Fruit fly (Drosophila melanogaster) whole organism, embryonic: ENCODE results near the gene Lrch.

ENCODE experiments used
- Atf3 ChIP-seq: fragments of 200-800 bp; sonication (Bioruptor generic); optimal IDR thresholded peaks from 3 replicates; lab custom pipeline; 2016; ENCODE audit warnings: missing biosample characterization, missing genetic modification characterization
- B-H1 ChIP-seq: fragments of 200-800 bp; sonication (Bioruptor generic); IDR thresholded peaks from 3 replicates; pipeline ENCODE4 v1.3.6; 2022; ENCODE audit warnings: missing biosample characterization, missing genetic modification characterization
- Bteb2 ChIP-seq: fragments of 200-800 bp; sonication (Bioruptor generic); optimal IDR thresholded peaks from 2 replicates; lab custom pipeline; 2016; ENCODE audit warnings: missing biosample characterization, missing genetic modification characterization
- CG10147 ChIP-seq: fragments of 200-800 bp; sonication (Bioruptor generic); optimal IDR thresholded peaks from 2 replicates; lab custom pipeline; 2019; ENCODE audit warnings: missing biosample characterization, mild to moderate bottlenecking, missing genetic modification characterization, moderate library complexity
- CG10654 ChIP-seq: fragments of 200-800 bp; sonication (Bioruptor generic); optimal IDR thresholded peaks from 2 replicates; lab custom pipeline; 2016; ENCODE audit warnings: missing biosample characterization, missing genetic modification characterization
- CG12744 ChIP-seq: fragments of 200-800 bp; sonication (Bioruptor generic); optimal IDR thresholded peaks from 2 replicates; lab custom pipeline; 2016; ENCODE audit warnings: missing biosample characterization, missing genetic modification characterization
- CG12942 ChIP-seq: fragments of 200-800 bp; sonication (Bioruptor generic); optimal IDR thresholded peaks from 3 replicates; lab custom pipeline; 2016; ENCODE audit warnings: missing biosample characterization, missing genetic modification characterization
- CG13624 ChIP-seq: fragments of 200-800 bp; sonication (Bioruptor generic); optimal IDR thresholded peaks from 2 replicates; lab custom pipeline; 2016; ENCODE audit warnings: missing biosample characterization, missing genetic modification characterization
- CG14710 ChIP-seq: fragments of 200-800 bp; sonication (Bioruptor generic); optimal IDR thresholded peaks from 3 replicates; lab custom pipeline; 2019; ENCODE audit warnings: missing biosample characterization, mild to moderate bottlenecking, missing genetic modification characterization, moderate library complexity
- CG15269 ChIP-seq: fragments of 200-800 bp; sonication (Bioruptor generic); optimal IDR thresholded peaks from 2 replicates; lab custom pipeline; 2018; ENCODE audit warnings: missing biosample characterization, mild to moderate bottlenecking, missing genetic modification characterization, moderate library complexity
- CG1602 ChIP-seq: fragments of 200-800 bp; sonication (Bioruptor generic); optimal IDR thresholded peaks from 3 replicates; lab custom pipeline; 2016; ENCODE audit warnings: missing biosample characterization, missing genetic modification characterization
- CG1603 ChIP-seq: fragments of 200-800 bp; sonication (Bioruptor generic); optimal IDR thresholded peaks from 2 replicates; lab custom pipeline; 2019; ENCODE audit warnings: missing biosample characterization, mild to moderate bottlenecking, missing genetic modification characterization, moderate library complexity
- CG18011 ChIP-seq: fragments of 200-800 bp; sonication (Bioruptor generic); optimal IDR thresholded peaks from 2 replicates; lab custom pipeline; 2017; ENCODE audit warnings: missing biosample characterization, missing genetic modification characterization, mild to moderate bottlenecking, moderate library complexity, missing genotype
- CG30431 ChIP-seq: fragments of 200-800 bp; sonication (Bioruptor generic); optimal IDR thresholded peaks from 2 replicates; lab custom pipeline; 2017; ENCODE audit warnings: missing biosample characterization, missing genetic modification characterization
- CG31441 ChIP-seq: fragments of 200-800 bp; sonication (Bioruptor generic); IDR thresholded peaks from 2 replicates; pipeline ENCODE4 v1.3.6; 2022; ENCODE audit warnings: missing biosample characterization, missing genetic modification characterization
- CG4424 ChIP-seq: fragments of 200-800 bp; sonication (Bioruptor generic); optimal IDR thresholded peaks from 3 replicates; lab custom pipeline; 2016; ENCODE audit warnings: missing biosample characterization, missing genetic modification characterization
- CG6683 ChIP-seq: fragments of 200-800 bp; sonication (Bioruptor generic); optimal IDR thresholded peaks from 2 replicates; lab custom pipeline; 2017; ENCODE audit warnings: missing biosample characterization, mild to moderate bottlenecking, missing genetic modification characterization, missing genetic modification reagents
- CG8359 ChIP-seq: fragments of 200-800 bp; sonication (Bioruptor generic); optimal IDR thresholded peaks from 2 replicates; lab custom pipeline; 2017; ENCODE audit warnings: missing biosample characterization, mild to moderate bottlenecking, missing genetic modification characterization, borderline replicate concordance
- CG9797 ChIP-seq: fragments of 200-800 bp; sonication (Bioruptor generic); optimal IDR thresholded peaks from 3 replicates; lab custom pipeline; 2018; ENCODE audit warnings: missing biosample characterization, mild to moderate bottlenecking, missing genetic modification characterization
- Dad ChIP-seq: fragments of 200-800 bp; sonication (Bioruptor generic); optimal IDR thresholded peaks from 3 replicates; lab custom pipeline; 2016; ENCODE audit warnings: missing biosample characterization, missing genetic modification characterization
- Dip2 ChIP-seq: fragments of 200-800 bp; sonication (Bioruptor generic); IDR thresholded peaks from 2 replicates; pipeline ENCODE4 v1.3.6; 2022; ENCODE audit warnings: missing biosample characterization, missing genetic modification characterization
- Dip3 ChIP-seq: fragments of 200-800 bp; sonication (Bioruptor generic); optimal IDR thresholded peaks from 3 replicates; lab custom pipeline; 2016; ENCODE audit warnings: missing biosample characterization, missing genetic modification characterization
- Dp ChIP-seq: fragments of 200-800 bp; sonication (Bioruptor generic); optimal IDR thresholded peaks from 2 replicates; lab custom pipeline; 2018; ENCODE audit warnings: missing biosample characterization, mild to moderate bottlenecking, missing genetic modification characterization, moderate library complexity
- Ets65A ChIP-seq: fragments of 200-800 bp; sonication (Bioruptor generic); peaks from one replicate; lab custom pipeline; 2016; ENCODE audit warnings: missing biosample characterization, missing genetic modification characterization
- Fer1 ChIP-seq: fragments of 200-800 bp; sonication (Bioruptor generic); optimal IDR thresholded peaks from 2 replicates; lab custom pipeline; 2017; ENCODE audit warnings: missing biosample characterization, mild to moderate bottlenecking, missing genetic modification characterization
- Gug ChIP-seq: fragments of 200-800 bp; sonication (Bioruptor generic); IDR thresholded peaks from 4 replicates; pipeline ENCODE4 v1.3.6; 2022; ENCODE audit warnings: missing biosample characterization, missing genetic modification characterization
- HLH54F ChIP-seq: fragments of 200-800 bp; sonication (Bioruptor generic); optimal IDR thresholded peaks from 3 replicates; lab custom pipeline; 2016; ENCODE audit warnings: missing biosample characterization, missing genetic modification characterization
- Hmr ChIP-seq: fragments of 200-800 bp; sonication (Bioruptor generic); optimal IDR thresholded peaks from 3 replicates; lab custom pipeline; 2017; ENCODE audit warnings: mild to moderate bottlenecking, missing biosample characterization, missing genetic modification reagents, missing genetic modification characterization
- Jarid2 ChIP-seq: fragments of 200-800 bp; sonication (Bioruptor generic); optimal IDR thresholded peaks from 3 replicates; lab custom pipeline; 2017; ENCODE audit warnings: mild to moderate bottlenecking, missing biosample characterization, missing genetic modification reagents, missing genetic modification characterization
- NfI ChIP-seq: fragments of 200-800 bp; sonication (Bioruptor generic); optimal IDR thresholded peaks from 3 replicates; lab custom pipeline; 2018; ENCODE audit warnings: missing biosample characterization, mild to moderate bottlenecking, missing genetic modification characterization, moderate library complexity
- Vsx1 ChIP-seq: fragments of 200-800 bp; sonication (Bioruptor generic); optimal IDR thresholded peaks from 2 replicates; lab custom pipeline; 2017; ENCODE audit warnings: missing biosample characterization, mild to moderate bottlenecking, missing genetic modification characterization, missing genetic modification reagents
- Xbp1 ChIP-seq: fragments of 200-800 bp; sonication (Bioruptor generic); optimal IDR thresholded peaks from 3 replicates; lab custom pipeline; 2016; ENCODE audit warnings: missing biosample characterization, mild to moderate bottlenecking, missing genetic modification characterization
- al ChIP-seq: fragments of 200-800 bp; sonication (Bioruptor generic); IDR thresholded peaks from 2 replicates; pipeline ENCODE4 v1.3.6; 2022; ENCODE audit warnings: missing biosample characterization, missing genetic modification characterization
- caup ChIP-seq: fragments of 200-800 bp; sonication (Bioruptor generic); optimal IDR thresholded peaks from 3 replicates; lab custom pipeline; 2017; ENCODE audit warnings: missing biosample characterization, mild to moderate bottlenecking, missing genetic modification characterization, moderate library complexity; ENCODE audit not compliant: severe bottlenecking
- chif ChIP-seq, 2 experiments: fragments of 200-800 bp; sonication (Bioruptor generic); optimal IDR thresholded peaks; 3 replicates each; lab custom pipeline; 2016; ENCODE audit warnings: missing biosample characterization in 2 of 2, missing genetic modification characterization in 2 of 2
- croc ChIP-seq: fragments of 200-800 bp; sonication (Bioruptor generic); conservative IDR thresholded peaks from 3 replicates; pipeline ENCODE4 v1.3.6; 2022; ENCODE audit warnings: missing biosample characterization, missing genetic modification characterization
- crol ChIP-seq: fragments of 200-800 bp; sonication (Bioruptor generic); IDR thresholded peaks from 2 replicates; pipeline ENCODE4 v1.3.6; 2022; ENCODE audit warnings: missing biosample characterization, missing genetic modification characterization
- dan ChIP-seq: fragments of 200-800 bp; sonication (Bioruptor generic); IDR thresholded peaks from 2 replicates; pipeline ENCODE4 v1.3.6; 2022; ENCODE audit warnings: missing biosample characterization, missing genetic modification characterization
- grn ChIP-seq: fragments of 200-800 bp; sonication (Bioruptor generic); optimal IDR thresholded peaks from 3 replicates; lab custom pipeline; 2017; ENCODE audit warnings: missing biosample characterization, missing genetic modification characterization
- insv ChIP-seq, 2 experiments: fragments of 200-800 bp; sonication (Bioruptor generic); optimal IDR thresholded peaks; 3 replicates each; lab custom pipeline; 2016 to 2018; ENCODE audit warnings: missing biosample characterization in 2 of 2, missing genetic modification characterization in 2 of 2
- nerfin-2 ChIP-seq: fragments of 200-800 bp; sonication (Bioruptor generic); IDR thresholded peaks from 2 replicates; pipeline ENCODE4 v1.3.6; 2022; ENCODE audit warnings: missing biosample characterization, missing genetic modification characterization; ENCODE audit not compliant: partially characterized antibody
- org-1 ChIP-seq: fragments of 200-800 bp; sonication (Bioruptor generic); optimal IDR thresholded peaks from 2 replicates; lab custom pipeline; 2017; ENCODE audit warnings: missing biosample characterization, missing genetic modification characterization
- pfk ChIP-seq: fragments of 200-800 bp; sonication (Bioruptor generic); optimal IDR thresholded peaks from 2 replicates; lab custom pipeline; 2018; ENCODE audit warnings: missing biosample characterization, mild to moderate bottlenecking, missing genetic modification characterization, moderate library complexity
- repo ChIP-seq: fragments of 200-800 bp; sonication (Bioruptor generic); optimal IDR thresholded peaks from 2 replicates; lab custom pipeline; 2016; ENCODE audit warnings: missing biosample characterization, missing genetic modification characterization
- sd ChIP-seq: fragments of 200-800 bp; sonication (Bioruptor generic); optimal IDR thresholded peaks from 3 replicates; lab custom pipeline; 2018; ENCODE audit warnings: missing biosample characterization, mild to moderate bottlenecking, missing genetic modification characterization, moderate library complexity
- slp2 ChIP-seq: fragments of 200-800 bp; sonication (Bioruptor generic); optimal IDR thresholded peaks from 2 replicates; lab custom pipeline; 2016; ENCODE audit warnings: missing biosample characterization, missing genetic modification characterization
- so ChIP-seq: fragments of 200-800 bp; sonication (Bioruptor generic); IDR thresholded peaks from 3 replicates; pipeline ENCODE4 v1.3.6; 2022; ENCODE audit warnings: missing biosample characterization, missing genetic modification characterization
- sqz ChIP-seq: fragments of 200-800 bp; sonication (Bioruptor generic); optimal IDR thresholded peaks from 3 replicates; lab custom pipeline; 2018; ENCODE audit warnings: missing biosample characterization, mild to moderate bottlenecking, missing genetic modification characterization
- ssp ChIP-seq: fragments of 200-800 bp; sonication (Bioruptor generic); IDR thresholded peaks from 2 replicates; pipeline ENCODE4 v1.3.6; 2022; ENCODE audit warnings: missing biosample characterization, missing genetic modification characterization
- stc ChIP-seq: fragments of 200-800 bp; sonication (Bioruptor generic); IDR thresholded peaks from 2 replicates; pipeline ENCODE4 v1.3.6; 2022; ENCODE audit warnings: missing biosample characterization, missing genetic modification characterization
- tin ChIP-seq: fragments of 200-800 bp; sonication (Bioruptor generic); optimal IDR thresholded peaks from 3 replicates; lab custom pipeline; 2016; ENCODE audit warnings: missing biosample characterization, missing genetic modification characterization

The Lrch gene

DNA sequence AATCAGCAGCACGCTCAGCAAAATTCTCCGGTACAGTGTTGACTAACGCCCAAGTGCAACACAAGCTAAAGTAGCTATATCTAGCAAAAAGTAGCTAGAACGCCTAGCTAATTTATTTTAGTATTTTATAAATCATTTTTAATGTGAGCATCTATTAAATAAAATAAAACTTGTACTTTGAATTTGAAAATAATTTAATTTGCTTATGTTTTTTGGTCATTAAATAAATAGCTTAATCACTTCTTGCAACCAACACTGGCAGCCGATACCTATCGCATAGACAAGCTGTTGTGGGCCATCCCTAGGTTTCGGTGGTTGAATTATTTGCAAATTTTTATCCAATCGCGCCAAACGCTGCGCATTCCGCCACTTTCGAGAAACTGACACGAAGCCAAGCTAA, 26.4 kb upstream of the Lrch start, which contains the start of the genes Polr2J and CG15141 (continued):
- TF ChIP-seq tin (GFP tag; lab: Kevin White, UChicago): peak; percentile 85
- no peak for TF ChIP-seq CG10147 (GFP tag; lab: Kevin White, UChicago)
- TF ChIP-seq caup (GFP tag; lab: Kevin White, UChicago): peak; percentile 86
- peak; percentile 87 for TF ChIP-seq CG1602 (GFP tag; lab: Kevin White, UChicago)
- peak; percentile 75 for TF ChIP-seq croc (GFP tag; lab: Robert Waterston, UW)
- TF ChIP-seq Xbp1 (GFP tag; lab: Kevin White, UChicago): peak; percentile 92
- peak; percentile 77 for TF ChIP-seq CG30431
- peak; percentile 82 for TF ChIP-seq Vsx1 (GFP tag; lab: Kevin White, UChicago)
- TF ChIP-seq pfk (GFP tag; lab: Kevin White, UChicago): no peak
- peak; percentile 83; the same call in 3 of the 4 replicates for TF ChIP-seq Gug (GFP tag; lab: Robert Waterston, UW)
- TF ChIP-seq sd: no peak
- TF ChIP-seq Atf3 (GFP tag; lab: Kevin White, UChicago): peak; percentile 62
- TF ChIP-seq sqz (GFP tag; lab: Kevin White, UChicago): no peak
- no peak for TF ChIP-seq CG15269 (tag; lab: Kevin White, UChicago)
- TF ChIP-seq Dip2: no peak
- no peak for TF ChIP-seq Hmr (GFP tag; lab: Kevin White, UChicago)
- TF ChIP-seq CG10654 (GFP tag; lab: Kevin White, UChicago): peak; percentile 83
- peak; percentile 57 for TF ChIP-seq CG8359 (GFP tag; lab: Kevin White, UChicago)
- TF ChIP-seq so: no peak; the same call in 2 of the 3 replicates
- peak; percentile 91 for TF ChIP-seq ssp (GFP tag; lab: Robert Waterston, UW)
- TF ChIP-seq CG18011 (GFP tag; lab: Kevin White, UChicago): peak; percentile 74
- peak; percentile 19 for TF ChIP-seq org-1 (GFP tag; lab: Kevin White, UChicago)
- TF ChIP-seq CG12744 (GFP tag; lab: Kevin White, UChicago): peak; percentile 21
- TF ChIP-seq slp2: peak; percentile 41
- TF ChIP-seq Dad (GFP tag; lab: Kevin White, UChicago): peak; percentile 87
- no peak for TF ChIP-seq Fer1
- TF ChIP-seq insv (GFP tag; optimal IDR thresholded peaks at IDR 0.05; lab: Kevin White, UChicago): peak in 1 of 2 experiments; percentile 49
- peak; percentile 45 to 77 for TF ChIP-seq chif (GFP tag; optimal IDR thresholded peaks at IDR 0.05; lab: Kevin White, UChicago)
- peak; percentile 93 for TF ChIP-seq CG14710 (tag; lab: Kevin White, UChicago)
- no peak for TF ChIP-seq grn (GFP tag; lab: Kevin White, UChicago)
- TF ChIP-seq NfI (GFP tag; lab: Kevin White, UChicago): peak; percentile 86
- TF ChIP-seq B-H1 (GFP tag; lab: Robert Waterston, UW): peak; percentile 72; the same call in 2 of the 3 replicates
- peak; percentile 98 for TF ChIP-seq Ets65A (GFP tag; lab: Kevin White, UChicago)
- TF ChIP-seq CG9797: peak; percentile 60
- peak; percentile 59 for TF ChIP-seq CG1603 (tag; lab: Kevin White, UChicago)
- no peak for TF ChIP-seq dan (GFP tag; lab: Robert Waterston, UW)
- TF ChIP-seq CG13624 (GFP tag; lab: Kevin White, UChicago): peak; percentile 78
- peak; percentile 84 for TF ChIP-seq CG4424
- no peak for TF ChIP-seq crol (GFP tag; lab: Robert Waterston, UW)
- TF ChIP-seq CG6683 (GFP tag; lab: Kevin White, UChicago): no peak
- peak; percentile 45 for TF ChIP-seq Dp
- TF ChIP-seq Bteb2 (GFP tag; lab: Kevin White, UChicago): peak; percentile 79
- peak; percentile 64; the same call in 1 of the 2 replicates for TF ChIP-seq stc (GFP tag; lab: Robert Waterston, UW)
- TF ChIP-seq HLH54F (GFP tag; lab: Kevin White, UChicago): peak; percentile 85
- TF ChIP-seq Jarid2 (GFP tag; lab: Kevin White, UChicago): no peak
- TF ChIP-seq CG31441: no peak
- no peak for TF ChIP-seq repo (GFP tag; lab: Kevin White, UChicago)
- TF ChIP-seq nerfin-2: peak; percentile 63
- peak; percentile 82 for TF ChIP-seq Dip3 (GFP tag; lab: Kevin White, UChicago)
- peak; percentile 84 for TF ChIP-seq CG12942 (GFP tag; lab: Kevin White, UChicago)
- peak; percentile 87 for TF ChIP-seq al (GFP tag; lab: Robert Waterston, UW)
